Fruit fly (Drosophila melanogaster) whole organism, embryonic: ENCODE data around the gene CG11342.
A peak's percentile ranks its signal among the peaks of the same experiment; 100 is the strongest.

Experiments
- Abd-B ChIP-seq: fragments of 200-800 bp; sonication (Bioruptor generic); optimal IDR thresholded peaks from 2 replicates; lab custom pipeline; 2018; ENCODE audit warnings: missing biosample characterization, mild to moderate bottlenecking, missing genetic modification characterization, moderate library complexity
- CG10147 ChIP-seq: fragments of 200-800 bp; sonication (Bioruptor generic); optimal IDR thresholded peaks from 2 replicates; lab custom pipeline; 2019; ENCODE audit warnings: missing biosample characterization, mild to moderate bottlenecking, missing genetic modification characterization, moderate library complexity
- CG10431 ChIP-seq: fragments of 200-800 bp; sonication (Bioruptor generic); optimal IDR thresholded peaks from 3 replicates; lab custom pipeline; 2018; ENCODE audit warnings: missing biosample characterization, mild to moderate bottlenecking, missing genetic modification characterization
- CG11456 ChIP-seq: fragments of 200-800 bp; sonication (Bioruptor generic); IDR thresholded peaks from 3 replicates; pipeline ENCODE4 v1.3.6; 2022; ENCODE audit warnings: missing biosample characterization, missing genetic modification characterization
- CG11560 ChIP-seq: fragments of 200-800 bp; sonication (Bioruptor generic); IDR thresholded peaks from 3 replicates; pipeline ENCODE4 v1.3.6; 2022; ENCODE audit warnings: missing biosample characterization, missing genetic modification characterization
- CG12299 ChIP-seq: fragments of 200-800 bp; sonication (Bioruptor generic); optimal IDR thresholded peaks from 2 replicates; lab custom pipeline; 2018; ENCODE audit warnings: missing biosample characterization, mild to moderate bottlenecking, missing genetic modification characterization
- CG12659 ChIP-seq: fragments of 200-800 bp; sonication (Bioruptor generic); optimal IDR thresholded peaks from 3 replicates; lab custom pipeline; 2017; ENCODE audit warnings: mild to moderate bottlenecking, missing biosample characterization, missing genetic modification reagents, missing genetic modification characterization
- CG12769 ChIP-seq: fragments of 200-800 bp; sonication (Bioruptor generic); optimal IDR thresholded peaks from 2 replicates; lab custom pipeline; 2019; ENCODE audit warnings: missing biosample characterization, mild to moderate bottlenecking, missing genetic modification characterization, moderate library complexity
- CG17361 ChIP-seq: fragments of 200-800 bp; sonication (Bioruptor generic); IDR thresholded peaks from 3 replicates; pipeline ENCODE4 v1.3.6; 2022; ENCODE audit warnings: missing biosample characterization, missing genetic modification characterization
- CG18011 ChIP-seq: fragments of 200-800 bp; sonication (Bioruptor generic); optimal IDR thresholded peaks from 2 replicates; lab custom pipeline; 2017; ENCODE audit warnings: missing biosample characterization, missing genetic modification characterization, mild to moderate bottlenecking, moderate library complexity, missing genotype
- CG18599 ChIP-seq: fragments of 200-800 bp; sonication (Bioruptor generic); optimal IDR thresholded peaks from 3 replicates; lab custom pipeline; 2017; ENCODE audit warnings: missing biosample characterization, missing genetic modification characterization, mild to moderate bottlenecking, moderate library complexity, missing genetic modification reagents
- CG2875 ChIP-seq: fragments of 200-800 bp; sonication (Bioruptor generic); optimal IDR thresholded peaks from 2 replicates; lab custom pipeline; 2017; ENCODE audit warnings: missing biosample characterization, mild to moderate bottlenecking, missing genetic modification characterization, missing genetic modification reagents
- CG30020 ChIP-seq: fragments of 200-800 bp; optimal IDR thresholded peaks from 2 replicates; lab custom pipeline; 2019; ENCODE audit warnings: missing biosample characterization, mild to moderate bottlenecking, missing genetic modification characterization, moderate library complexity
- CG31365 ChIP-seq: fragments of 200-800 bp; sonication (Bioruptor generic); optimal IDR thresholded peaks from 2 replicates; lab custom pipeline; 2018; ENCODE audit warnings: missing biosample characterization, mild to moderate bottlenecking, missing genetic modification characterization
- CG31388 ChIP-seq: fragments of 200-800 bp; sonication (Bioruptor generic); optimal IDR thresholded peaks from 2 replicates; lab custom pipeline; 2016; ENCODE audit warnings: missing biosample characterization, missing genetic modification characterization
- CG33213 ChIP-seq: fragments of 200-800 bp; sonication (Bioruptor generic); optimal IDR thresholded peaks from 3 replicates; lab custom pipeline; 2016; ENCODE audit warnings: missing biosample characterization, missing genetic modification characterization
- CG34422 ChIP-seq: fragments of 200-800 bp; sonication (Bioruptor generic); IDR thresholded peaks from 3 replicates; pipeline ENCODE4 v1.3.6; 2022; ENCODE audit warnings: missing biosample characterization, missing genetic modification characterization
- CG3995 ChIP-seq: fragments of 200-800 bp; sonication (Bioruptor generic); optimal IDR thresholded peaks from 3 replicates; lab custom pipeline; 2016; ENCODE audit warnings: missing biosample characterization, missing genetic modification characterization
- CG4360 ChIP-seq: fragments of 200-800 bp; sonication (Bioruptor generic); IDR thresholded peaks from 2 replicates; pipeline ENCODE4 v1.3.6; 2022; ENCODE audit warnings: missing biosample characterization, missing genetic modification characterization
- CG4730 ChIP-seq: fragments of 200-800 bp; sonication (Bioruptor generic); IDR thresholded peaks from 2 replicates; pipeline ENCODE4 v1.3.6; 2022; ENCODE audit warnings: missing biosample characterization, missing genetic modification characterization
- CG7786 ChIP-seq: fragments of 200-800 bp; sonication (Bioruptor generic); optimal IDR thresholded peaks from 2 replicates; lab custom pipeline; 2016; ENCODE audit warnings: missing biosample characterization, missing genetic modification characterization
- CG7839 ChIP-seq: fragments of 200-800 bp; sonication (Bioruptor generic); optimal IDR thresholded peaks from 3 replicates; lab custom pipeline; 2018; ENCODE audit warnings: missing biosample characterization, mild to moderate bottlenecking, missing genetic modification characterization, moderate library complexity
- CG8359 ChIP-seq: fragments of 200-800 bp; sonication (Bioruptor generic); optimal IDR thresholded peaks from 2 replicates; lab custom pipeline; 2017; ENCODE audit warnings: missing biosample characterization, mild to moderate bottlenecking, missing genetic modification characterization, borderline replicate concordance
- CG8944 ChIP-seq: fragments of 200-800 bp; sonication (Bioruptor generic); optimal IDR thresholded peaks from 3 replicates; lab custom pipeline; 2016; ENCODE audit warnings: missing biosample characterization, missing genetic modification characterization
- CG9797 ChIP-seq: fragments of 200-800 bp; sonication (Bioruptor generic); optimal IDR thresholded peaks from 3 replicates; lab custom pipeline; 2018; ENCODE audit warnings: missing biosample characterization, mild to moderate bottlenecking, missing genetic modification characterization
- Dref ChIP-seq: fragments of 200-800 bp; sonication (Bioruptor generic); IDR thresholded peaks from 2 replicates; pipeline ENCODE4 v1.3.6; 2022; ENCODE audit warnings: missing biosample characterization, missing genetic modification characterization
- HmgD ChIP-seq: fragments of 200-800 bp; sonication (Bioruptor generic); optimal IDR thresholded peaks from 3 replicates; lab custom pipeline; 2016; ENCODE audit warnings: missing biosample characterization, missing genetic modification characterization
- Hr51 ChIP-seq, 2 experiments: fragments of 200-800 bp; sonication (Bioruptor generic); optimal IDR thresholded peaks; 2 replicates in 1 of 2; 3 replicates in 1 of 2; lab custom pipeline; 2016 to 2018; ENCODE audit warnings: missing biosample characterization in 2 of 2, missing genetic modification characterization in 2 of 2, mild to moderate bottlenecking in 1 of 2, moderate library complexity in 1 of 2
- MTF-1 ChIP-seq: fragments of 200-800 bp; sonication (Bioruptor generic); optimal IDR thresholded peaks from 2 replicates; lab custom pipeline; 2018; ENCODE audit warnings: missing biosample characterization, mild to moderate bottlenecking, missing genetic modification characterization, borderline replicate concordance
- Rfx ChIP-seq: fragments of 200-800 bp; sonication (Bioruptor generic); IDR thresholded peaks from 2 replicates; pipeline ENCODE4 v1.3.6; 2022; ENCODE audit warnings: missing biosample characterization, missing genetic modification characterization
- Sox100B ChIP-seq: fragments of 200-800 bp; sonication (Bioruptor generic); optimal IDR thresholded peaks from 3 replicates; lab custom pipeline; 2018; ENCODE audit warnings: missing biosample characterization, mild to moderate bottlenecking, missing genetic modification characterization
- abd-A ChIP-seq: fragments of 200-800 bp; sonication (Bioruptor generic); optimal IDR thresholded peaks from 3 replicates; lab custom pipeline; 2019; ENCODE audit warnings: missing biosample characterization, mild to moderate bottlenecking, missing genetic modification characterization, moderate library complexity
- bigmax ChIP-seq: fragments of 200-800 bp; sonication (Bioruptor generic); optimal IDR thresholded peaks from 2 replicates; lab custom pipeline; 2018; ENCODE audit warnings: missing biosample characterization, mild to moderate bottlenecking, missing genetic modification characterization
- crc ChIP-seq: fragments of 200-800 bp; sonication (Bioruptor generic); optimal IDR thresholded peaks from 2 replicates; lab custom pipeline; 2016; ENCODE audit warnings: missing biosample characterization, missing genetic modification characterization
- fd96Cb ChIP-seq: fragments of 200-800 bp; sonication (Bioruptor generic); optimal IDR thresholded peaks from 2 replicates; lab custom pipeline; 2018; ENCODE audit warnings: missing biosample characterization, mild to moderate bottlenecking, missing genetic modification characterization, moderate library complexity
- gce ChIP-seq: fragments of 200-800 bp; sonication (Bioruptor generic); IDR thresholded peaks from 3 replicates; pipeline ENCODE4 v1.3.6; 2022; ENCODE audit warnings: missing biosample characterization, missing genetic modification characterization
- hb ChIP-seq: fragments of 200-800 bp; sonication (Bioruptor generic); IDR thresholded peaks from 3 replicates; pipeline ENCODE4 v1.3.6; 2022; ENCODE audit warnings: missing biosample characterization, missing genetic modification characterization; ENCODE audit not compliant: partially characterized antibody
- hkb ChIP-seq, 2 experiments: fragments of 200-800 bp in 1 of 2; fragments of >200 bp in 1 of 2; sonication (Bioruptor generic) in 1 of 2; IDR thresholded peaks in 1 of 2; optimal IDR thresholded peaks in 1 of 2; 2 replicates each; pipeline versions ENCODE4 v1.3.6 to Lab custom; 2017 to 2022; ENCODE audit warnings: missing biosample characterization in 1 of 2, missing genetic modification characterization in 1 of 2
- ind ChIP-seq: fragments of 200-800 bp; sonication (Bioruptor generic); optimal IDR thresholded peaks from 3 replicates; lab custom pipeline; 2016; ENCODE audit warnings: missing biosample characterization, missing genetic modification characterization
- lbe ChIP-seq: fragments of 200-800 bp; sonication (Bioruptor generic); optimal IDR thresholded peaks from 2 replicates; lab custom pipeline; 2016; ENCODE audit warnings: missing biosample characterization, mild to moderate bottlenecking, missing genetic modification characterization
- nau ChIP-seq: fragments of 200-800 bp; sonication (Bioruptor generic); optimal IDR thresholded peaks from 3 replicates; lab custom pipeline; 2017; ENCODE audit warnings: missing biosample characterization, mild to moderate bottlenecking, missing genetic modification characterization, missing genetic modification reagents
- peb ChIP-seq: fragments of 200-800 bp; sonication (Bioruptor generic); IDR thresholded peaks from 2 replicates; pipeline ENCODE4 v1.3.6; 2022; ENCODE audit warnings: missing biosample characterization, missing genetic modification characterization
- pnt ChIP-seq: fragments of 200-800 bp; sonication (Bioruptor generic); optimal IDR thresholded peaks from 3 replicates; lab custom pipeline; 2016; ENCODE audit warnings: missing biosample characterization, missing genetic modification characterization
- repo ChIP-seq: fragments of 200-800 bp; sonication (Bioruptor generic); optimal IDR thresholded peaks from 2 replicates; lab custom pipeline; 2016; ENCODE audit warnings: missing biosample characterization, missing genetic modification characterization
- stwl ChIP-seq: fragments of 200-800 bp; sonication (Bioruptor generic); optimal IDR thresholded peaks from 3 replicates; lab custom pipeline; 2018; ENCODE audit warnings: missing biosample characterization, mild to moderate bottlenecking, missing genetic modification characterization, moderate library complexity
- tin ChIP-seq: fragments of 200-800 bp; sonication (Bioruptor generic); optimal IDR thresholded peaks from 3 replicates; lab custom pipeline; 2016; ENCODE audit warnings: missing biosample characterization, missing genetic modification characterization
- z ChIP-seq: fragments of 200-800 bp; sonication (Bioruptor generic); IDR thresholded peaks from 3 replicates; pipeline ENCODE4 v1.3.6; 2022; ENCODE audit warnings: missing biosample characterization, missing genetic modification characterization
- zen ChIP-seq: fragments of 200-800 bp; sonication (Bioruptor generic); optimal IDR thresholded peaks from 3 replicates; lab custom pipeline; 2018; ENCODE audit warnings: missing biosample characterization, mild to moderate bottlenecking, missing genetic modification characterization, moderate library complexity

The CG11342 gene

DNA sequence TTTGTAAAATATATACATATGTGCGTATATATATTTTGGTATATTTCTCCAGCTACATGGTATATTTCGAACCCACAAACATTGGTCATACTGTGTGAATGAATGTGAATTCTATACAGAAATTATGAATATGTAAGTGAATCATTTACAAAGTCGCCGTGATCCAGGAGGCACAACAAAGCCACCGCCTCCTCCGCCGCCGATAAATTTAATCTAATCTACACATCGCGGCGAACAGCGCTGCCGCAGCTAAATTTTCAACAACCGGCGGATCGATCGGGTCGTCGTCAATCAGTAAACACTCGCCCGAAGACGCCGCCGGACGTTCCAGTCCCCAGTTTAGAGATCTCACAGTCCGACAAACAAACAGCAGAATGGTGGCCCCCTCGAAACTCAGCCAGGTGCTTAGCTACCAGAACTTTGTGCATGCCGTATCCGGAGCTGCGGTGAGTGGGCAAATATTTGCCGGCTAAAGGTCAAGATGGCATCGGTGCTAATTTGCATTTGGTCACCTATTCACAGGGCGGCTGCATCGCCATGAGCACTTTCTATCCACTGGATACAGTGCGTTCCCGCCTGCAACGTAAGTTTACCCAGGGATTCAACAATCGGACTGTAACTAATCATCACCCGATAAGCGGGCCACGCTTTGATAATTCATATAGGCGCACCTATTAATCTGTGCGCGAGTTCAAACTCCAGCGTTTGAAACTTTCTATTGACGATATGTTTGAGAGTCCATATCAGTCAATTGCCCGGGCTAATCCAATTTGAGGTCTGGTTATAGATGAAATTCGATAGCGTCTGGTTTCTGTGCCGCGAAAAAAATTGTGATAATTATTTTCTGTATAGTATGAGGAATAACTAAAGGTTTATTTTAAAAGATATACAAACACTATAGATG is 48.3 kb downstream of the CG11342 start, which contains the start of gene PMP34 (continued):
- no peak for TF ChIP-seq CG18011 (GFP tag; lab: Kevin White, UChicago)
- no peak for TF ChIP-seq lbe
- no peak for TF ChIP-seq repo (GFP tag; lab: Kevin White, UChicago)
- no peak for TF ChIP-seq CG7839 (tag; lab: Kevin White, UChicago)
- TF ChIP-seq Hr51 (GFP tag; optimal IDR thresholded peaks at IDR 0.05; lab: Kevin White, UChicago) = no peak
- TF ChIP-seq CG7786 (GFP tag; lab: Kevin White, UChicago) = no peak
- no peak for TF ChIP-seq CG11456 (GFP tag; lab: Robert Waterston, UW)
- TF ChIP-seq zen (tag; lab: Kevin White, UChicago) = no peak
- no peak for TF ChIP-seq HmgD (GFP tag; lab: Kevin White, UChicago)
- TF ChIP-seq CG4360 = no peak
- TF ChIP-seq hb (GFP tag; lab: Robert Waterston, UW) = no peak
- no peak for TF ChIP-seq tin
- no peak for TF ChIP-seq bigmax
- no peak for TF ChIP-seq CG31388 (GFP tag; lab: Kevin White, UChicago)
- TF ChIP-seq CG18599 (GFP tag; lab: Kevin White, UChicago) = no peak
- no peak for TF ChIP-seq CG17361
- no peak for TF ChIP-seq fd96Cb
- no peak for TF ChIP-seq CG33213 (GFP tag; lab: Kevin White, UChicago)
- peak; percentile 40; the same call in 1 of the 3 replicates for TF ChIP-seq CG34422 (GFP tag; lab: Robert Waterston, UW)
- peak; percentile 46 for TF ChIP-seq CG9797 (GFP tag; lab: Kevin White, UChicago)
- TF ChIP-seq CG3995 (GFP tag; lab: Kevin White, UChicago) = no peak
- peak; percentile 69 for TF ChIP-seq stwl (tag; lab: Kevin White, UChicago)
- no peak for TF ChIP-seq hkb (optimal IDR thresholded peaks at IDR 0.05; lab: Kevin White, UChicago)
- 0 out of 2 replicates have a peak, but pooled peaks have one; percentile 17 for TF ChIP-seq hkb (GFP tag; IDR thresholded peaks at IDR 0.05; lab: Robert Waterston, UW)
- no peak for TF ChIP-seq CG12299 (tag; lab: Kevin White, UChicago)
- TF ChIP-seq ind = no peak
- TF ChIP-seq Abd-B (GFP tag; lab: Kevin White, UChicago) = no peak
- no peak for TF ChIP-seq CG11560 (tag; lab: Robert Waterston, UW)
- no peak for TF ChIP-seq pnt (GFP tag; lab: Kevin White, UChicago)
- TF ChIP-seq CG10147 = no peak
- no peak for TF ChIP-seq peb (GFP tag; lab: Robert Waterston, UW)
- peak; percentile 33 for TF ChIP-seq CG12659 (GFP tag; lab: Kevin White, UChicago)
- no peak for TF ChIP-seq nau
- no peak for TF ChIP-seq CG8944 (GFP tag; lab: Kevin White, UChicago)
- no peak for TF ChIP-seq MTF-1
- TF ChIP-seq gce (GFP tag; lab: Robert Waterston, UW) = 0 out of 3 replicates have a peak, but pooled peaks have one; percentile 29
- TF ChIP-seq CG10431 (GFP tag; lab: Kevin White, UChicago) = no peak
- no peak for TF ChIP-seq CG8359
- no peak for TF ChIP-seq crc (GFP tag; lab: Kevin White, UChicago)
- no peak for TF ChIP-seq Dref (GFP tag; lab: Robert Waterston, UW)
- no peak for TF ChIP-seq CG30020 (tag; lab: Kevin White, UChicago)
- no peak for TF ChIP-seq CG2875
- TF ChIP-seq Rfx (GFP tag; lab: Robert Waterston, UW) = no peak; the same call in 1 of the 2 replicates
- TF ChIP-seq z = 0 out of 3 replicates have a peak, but pooled peaks have one; percentile 22
- TF ChIP-seq abd-A = no peak
- no peak for TF ChIP-seq CG4730 (GFP tag; lab: Robert Waterston, UW)
- peak; percentile 87 for TF ChIP-seq CG12769 (tag; lab: Kevin White, UChicago)
- TF ChIP-seq CG31365 (tag; lab: Kevin White, UChicago) = no peak
- no peak for TF ChIP-seq Sox100B (GFP tag; lab: Kevin White, UChicago)
